Fruit fly (Drosophila melanogaster): ENCODE data around the gene ovo.

The ovo gene

dm6 chrX:5075842-5076413 lies 27.9 kb downstream of the ovo start (continued):
- no peak for TF ChIP-seq CG1621 (tag; optimal IDR thresholded peaks at IDR 0.05)
- TF ChIP-seq Hr38 (GFP tag; optimal IDR thresholded peaks at IDR 0.05): no peak
- no peak for TF ChIP-seq CG3032 (tag; optimal IDR thresholded peaks at IDR 0.05)
- TF ChIP-seq net (GFP tag; optimal IDR thresholded peaks at IDR 0.05): peak; percentile 21
- peak; percentile 27 for TF ChIP-seq esn (GFP tag; optimal IDR thresholded peaks at IDR 0.05)
- TF ChIP-seq CG11294 (GFP tag; IDR thresholded peaks at IDR 0.05): no peak
- TF ChIP-seq Sox102F (GFP tag; optimal IDR thresholded peaks at IDR 0.05): peak; percentile 4
- peak; percentile 9 for TF ChIP-seq CG6792 (GFP tag; optimal IDR thresholded peaks at IDR 0.05)
- peak; percentile 4 for TF ChIP-seq lz (GFP tag; optimal IDR thresholded peaks at IDR 0.05)
- TF ChIP-seq fd59A (GFP tag; optimal IDR thresholded peaks at IDR 0.05): no peak
- TF ChIP-seq Eip93F (GFP tag; optimal IDR thresholded peaks at IDR 0.05): no peak
- peak; percentile 38; the same call in 1 of the 3 replicates for TF ChIP-seq CG8119 (GFP tag; IDR thresholded peaks at IDR 0.05)
- TF ChIP-seq Lpt (GFP tag; optimal IDR thresholded peaks at IDR 0.05): no peak
- TF ChIP-seq OdsH (GFP tag; optimal IDR thresholded peaks at IDR 0.05): peak; percentile 25
- peak; percentile 73 for TF ChIP-seq Eip78C (GFP tag)
- TF ChIP-seq topi (GFP tag; optimal IDR thresholded peaks at IDR 0.05): peak; percentile 20
- TF ChIP-seq fd85E (GFP tag; optimal IDR thresholded peaks at IDR 0.05): no peak
- no peak for TF ChIP-seq CG32006 (GFP tag; optimal IDR thresholded peaks at IDR 0.05)
- TF ChIP-seq CG3919 (GFP tag; optimal IDR thresholded peaks at IDR 0.05): peak; percentile 20
- no peak; the same call in 2 of the 3 replicates for TF ChIP-seq CG6163 (GFP tag; IDR thresholded peaks at IDR 0.05)
- TF ChIP-seq CG8319 (GFP tag; optimal IDR thresholded peaks at IDR 0.05): no peak
- peak; percentile 11 for TF ChIP-seq CG34406 (GFP tag; optimal IDR thresholded peaks at IDR 0.05)
- TF ChIP-seq vri (GFP tag; optimal IDR thresholded peaks at IDR 0.05): no peak
- TF ChIP-seq cyc (GFP tag; optimal IDR thresholded peaks at IDR 0.05): no peak

dm6 chrX:5080521-5080920 lies 32.4 kb downstream of the ovo start:
- TF ChIP-seq CG31627 (GFP tag; optimal IDR thresholded peaks at IDR 0.05) (no peak), CG11762 (GFP tag; optimal IDR thresholded peaks at IDR 0.05; ENCODE audit: insufficient read depth) (no peak), CG6792 (GFP tag; optimal IDR thresholded peaks at IDR 0.05) (no peak), acj6 (GFP tag; optimal IDR thresholded peaks at IDR 0.05) (no peak), CG4318 (GFP tag; optimal IDR thresholded peaks at IDR 0.05) (no peak), Eip93F (GFP tag; optimal IDR thresholded peaks at IDR 0.05) (no peak), CG10631 (GFP tag; optimal IDR thresholded peaks at IDR 0.05) (no peak)

- TF ChIP-seq CG8119 (GFP tag; IDR thresholded peaks at IDR 0.05) (peak; percentile 87), CG11294 (GFP tag; IDR thresholded peaks at IDR 0.05) (0 out of 2 replicates have a peak, but pooled peaks have one; percentile 6), CG9139 (GFP tag; optimal IDR thresholded peaks at IDR 0.05) (peak; percentile 72), salr (GFP tag; optimal IDR thresholded peaks at IDR 0.05) (peak in 1 of 2 experiments; percentile 78), Blimp-1 (GFP tag; optimal IDR thresholded peaks at IDR 0.05) (peak; percentile 32), fd59A (GFP tag; optimal IDR thresholded peaks at IDR 0.05) (no peak), Sox102F (GFP tag; optimal IDR thresholded peaks at IDR 0.05) (no peak), net (GFP tag; optimal IDR thresholded peaks at IDR 0.05) (peak; percentile 63), OdsH (GFP tag; optimal IDR thresholded peaks at IDR 0.05) (peak; percentile 3), CG15336 (GFP tag; IDR thresholded peaks at IDR 0.05) (peak; percentile 66; the same call in 1 of the 2 replicates), Sox14 (GFP tag; optimal IDR thresholded peaks at IDR 0.05) (peak; percentile 1), Hr39 (GFP tag; optimal IDR thresholded peaks at IDR 0.05) (no peak), CG10631 (GFP tag; optimal IDR thresholded peaks at IDR 0.05) (peak; percentile 17), svp (GFP tag) (peak; percentile 84), CG11902 (GFP tag; optimal IDR thresholded peaks at IDR 0.05) (no peak), CG4318 (GFP tag; optimal IDR thresholded peaks at IDR 0.05) (no peak), CG31627 (GFP tag; optimal IDR thresholded peaks at IDR 0.05) (no peak), dac (GFP tag; optimal IDR thresholded peaks at IDR 0.05) (peak; percentile 36), CG6792 (GFP tag; optimal IDR thresholded peaks at IDR 0.05) (no peak), Smox (GFP tag; optimal IDR thresholded peaks at IDR 0.05) (no peak), acj6 (GFP tag; optimal IDR thresholded peaks at IDR 0.05) (no peak), fd85E (GFP tag; optimal IDR thresholded peaks at IDR 0.05) (no peak), ss (GFP tag; optimal IDR thresholded peaks at IDR 0.05) (peak; percentile 70 to 83), CG6276 (GFP tag; optimal IDR thresholded peaks at IDR 0.05) (peak; percentile 87), Hr38 (GFP tag; optimal IDR thresholded peaks at IDR 0.05) (no peak), CG6808 (GFP tag; optimal IDR thresholded peaks at IDR 0.05) (peak; percentile 90), CG8319 (GFP tag; optimal IDR thresholded peaks at IDR 0.05) (peak; percentile 19), pdm3 (GFP tag; optimal IDR thresholded peaks at IDR 0.05) (peak; percentile 19), CG6163 (GFP tag; IDR thresholded peaks at IDR 0.05) (peak; percentile 43; the same call in 1 of the 3 replicates), achi (GFP tag; optimal IDR thresholded peaks at IDR 0.05) (peak; percentile 24), CG6854 (GFP tag; optimal IDR thresholded peaks at IDR 0.05) (peak; percentile 47), CG32006 (GFP tag; optimal IDR thresholded peaks at IDR 0.05) (peak; percentile 71), CG3919 (GFP tag; optimal IDR thresholded peaks at IDR 0.05) (no peak)
Observed at dm6 chrX:5082354-5082818, 34.3 kb downstream of the ovo start.

Measured in whole organism, prepupa.